Worm (Caenorhabditis elegans) whole organism, young adult: ENCODE measurements around the gene mip-2.

Experiments used
- B0019.2 ChIP-seq: fragments of 200-800 bp; sonication (Bioruptor generic); conservative IDR thresholded peaks from 2 replicates; pipeline ENCODE4 v1.3.6; 2022; ENCODE audit warnings: missing genetic modification reagents, missing genetic modification characterization, missing compliant biosample characterization
- B0336.3 ChIP-seq: fragments of 200-800 bp; sonication (Bioruptor generic); IDR thresholded peaks from 2 replicates; pipeline ENCODE4 v1.3.6; 2022; ENCODE audit warnings: missing genetic modification characterization, missing compliant biosample characterization
- C06A6.2 ChIP-seq: fragments of 200-800 bp; sonication (Bioruptor generic); conservative IDR thresholded peaks from 2 replicates; pipeline ENCODE4 v1.3.6; 2022; ENCODE audit warnings: missing genetic modification characterization, missing compliant biosample characterization
- F10E7.11 ChIP-seq: sonication (generic microtip); optimal IDR thresholded peaks from 2 replicates; lab custom pipeline; 2017; ENCODE audit warnings: mild to moderate bottlenecking, missing genetic modification characterization, moderate library complexity, missing compliant biosample characterization
- F23B12.7 ChIP-seq: sonication (generic microtip); optimal IDR thresholded peaks from 2 replicates; lab custom pipeline; 2017; ENCODE audit warnings: missing genetic modification characterization, mild to moderate bottlenecking, missing compliant biosample characterization, antibody characterized with exemption, moderate library complexity; ENCODE audit not compliant: insufficient read depth
- F37B4.10 ChIP-seq: fragments of 200-800 bp; sonication (Bioruptor generic); IDR thresholded peaks from 2 replicates; pipeline ENCODE4 v1.3.6; 2022; ENCODE audit warnings: missing genetic modification characterization, missing compliant biosample characterization
- F39B2.1 ChIP-seq: fragments of 200-800 bp; sonication (Bioruptor generic); IDR thresholded peaks from 2 replicates; pipeline ENCODE4 v1.3.6; 2022; ENCODE audit warnings: missing genetic modification reagents, missing genetic modification characterization, missing compliant biosample characterization
- F52B5.7 ChIP-seq: sonication (generic microtip); optimal IDR thresholded peaks from 2 replicates; lab custom pipeline; 2016; ENCODE audit warnings: mild to moderate bottlenecking, missing genetic modification characterization, missing compliant biosample characterization
- F57C9.4 ChIP-seq: sonication (generic microtip); optimal IDR thresholded peaks from 2 replicates; lab custom pipeline; 2017; ENCODE audit warnings: mild to moderate bottlenecking, missing genetic modification characterization, missing compliant biosample characterization
- K11D2.4 ChIP-seq: fragments of 200-800 bp; sonication (Bioruptor generic); IDR thresholded peaks from 2 replicates; pipeline ENCODE4 v1.3.6; 2022; ENCODE audit warnings: missing genetic modification reagents, missing genetic modification characterization, missing compliant biosample characterization
- T26A5.8 ChIP-seq: sonication (generic microtip); optimal IDR thresholded peaks from 2 replicates; lab custom pipeline; 2016; ENCODE audit warnings: missing genetic modification characterization, missing compliant biosample characterization
- Y56A3A.18 ChIP-seq: fragments of 200-800 bp; sonication (Bioruptor generic); IDR thresholded peaks from 2 replicates; pipeline ENCODE4 v1.3.6; 2022; ENCODE audit warnings: missing genetic modification reagents, missing genetic modification characterization, missing compliant biosample characterization
- Y79H2A.3 ChIP-seq: fragments of 200-800 bp; sonication (Bioruptor generic); conservative IDR thresholded peaks from 2 replicates; pipeline ENCODE4 v1.3.6; 2022; ENCODE audit warnings: missing genetic modification reagents, missing genetic modification characterization, missing compliant biosample characterization
- attf-5 ChIP-seq: fragments of 200-800 bp; sonication (Bioruptor generic); optimal IDR thresholded peaks from 2 replicates; lab custom pipeline; 2018; ENCODE audit warnings: mild to moderate bottlenecking, missing genetic modification characterization, missing compliant biosample characterization
- ceh-27 ChIP-seq: fragments of 200-800 bp; sonication (Bioruptor generic); optimal IDR thresholded peaks from 2 replicates; lab custom pipeline; 2018; ENCODE audit warnings: mild to moderate bottlenecking, missing genetic modification characterization, moderate library complexity, missing compliant biosample characterization
- ceh-79 ChIP-seq: sonication (generic microtip); optimal IDR thresholded peaks from 2 replicates; lab custom pipeline; 2017; ENCODE audit warnings: mild to moderate bottlenecking, missing genetic modification characterization, missing compliant biosample characterization
- chd-7 ChIP-seq: sonication (generic microtip); optimal IDR thresholded peaks from 2 replicates; lab custom pipeline; 2016; ENCODE audit warnings: mild to moderate bottlenecking, missing genetic modification characterization, moderate library complexity, missing compliant biosample characterization
- egrh-3 ChIP-seq: fragments of 200-800 bp; sonication (Bioruptor generic); IDR thresholded peaks from 2 replicates; pipeline ENCODE4 v1.3.6; 2022; ENCODE audit warnings: missing genetic modification reagents, missing genetic modification characterization, missing compliant biosample characterization
- gei-17 ChIP-seq: fragments of 200-800 bp; sonication (Bioruptor generic); optimal IDR thresholded peaks from 2 replicates; lab custom pipeline; 2018; ENCODE audit warnings: mild to moderate bottlenecking, missing genetic modification characterization, missing compliant biosample characterization
- hlh-12 ChIP-seq: sonication (generic microtip); optimal IDR thresholded peaks from 2 replicates; lab custom pipeline; 2016; ENCODE audit warnings: missing genetic modification characterization, missing compliant biosample characterization
- hsf-1 ChIP-seq: fragments of 200-800 bp; sonication (Bioruptor generic); IDR thresholded peaks from 2 replicates; pipeline ENCODE4 v1.3.6; 2022; ENCODE audit warnings: missing genetic modification reagents, missing genetic modification characterization, missing compliant biosample characterization
- let-526 ChIP-seq: fragments of 200-800 bp; sonication (Bioruptor generic); IDR thresholded peaks from 2 replicates; pipeline ENCODE4 v1.3.6; 2022; ENCODE audit warnings: missing genetic modification reagents, missing genetic modification characterization, missing compliant biosample characterization
- lin-26 ChIP-seq: fragments of 200-800 bp; sonication (Bioruptor generic); IDR thresholded peaks from 2 replicates; pipeline ENCODE4 v1.3.6; 2022; ENCODE audit warnings: missing genetic modification reagents, missing genetic modification characterization, missing compliant biosample characterization
- lin-35 ChIP-seq, 3 experiments: fragments of 150-350 bp in 2 of 3; sonication (generic microtip) in 1 of 3; optimal IDR thresholded peaks; 2 replicates each; lab custom pipeline; 2014 to 2018; ENCODE audit warnings: missing biosample characterization in 3 of 3, missing genetic modification characterization in 3 of 3, missing genetic modification reagents in 3 of 3
- lir-1 ChIP-seq: fragments of 200-800 bp; sonication (Bioruptor generic); conservative IDR thresholded peaks from 2 replicates; pipeline ENCODE4 v1.3.6; 2022; ENCODE audit warnings: missing genetic modification reagents, missing genetic modification characterization, missing compliant biosample characterization
- lsl-1 ChIP-seq: fragments of 200-800 bp; sonication (Bioruptor generic); optimal IDR thresholded peaks from 2 replicates; lab custom pipeline; 2018; ENCODE audit warnings: mild to moderate bottlenecking, missing genetic modification characterization, moderate library complexity, missing compliant biosample characterization
- madf-3 ChIP-seq: fragments of 200-800 bp; sonication (Bioruptor generic); IDR thresholded peaks from 2 replicates; pipeline ENCODE4 v1.3.6; 2022; ENCODE audit warnings: missing genetic modification reagents, missing genetic modification characterization, missing compliant biosample characterization
- madf-6 ChIP-seq: fragments of 200-800 bp; sonication (Bioruptor generic); IDR thresholded peaks from 2 replicates; pipeline ENCODE4 v1.3.6; 2022; ENCODE audit warnings: missing genetic modification reagents, missing genetic modification characterization, missing compliant biosample characterization
- mes-4 ChIP-seq: sonication (generic microtip); optimal IDR thresholded peaks from 2 replicates; lab custom pipeline; 2016; ENCODE audit warnings: missing genotype, missing genetic modification characterization, missing compliant biosample characterization
- nfya-1 ChIP-seq: sonication (generic microtip); optimal IDR thresholded peaks from 2 replicates; lab custom pipeline; 2017; ENCODE audit warnings: antibody characterized with exemption, missing compliant biosample characterization, missing genetic modification characterization, borderline replicate concordance; ENCODE audit not compliant: insufficient read depth
- nfya-2 ChIP-seq: fragments of 200-800 bp; sonication (Bioruptor generic); IDR thresholded peaks from 2 replicates; pipeline ENCODE4 v1.3.6; 2022; ENCODE audit warnings: missing genetic modification reagents, missing genetic modification characterization, missing compliant biosample characterization
- nhr-120 ChIP-seq: fragments of 200-800 bp; sonication (Bioruptor generic); IDR thresholded peaks from 2 replicates; pipeline ENCODE4 v1.3.6; 2022; ENCODE audit warnings: missing genetic modification characterization, missing compliant biosample characterization
- pbrm-1 ChIP-seq: fragments of 200-800 bp; sonication (Bioruptor generic); IDR thresholded peaks from 2 replicates; pipeline ENCODE4 v1.3.6; 2022; ENCODE audit warnings: missing genetic modification reagents, missing genetic modification characterization, missing compliant biosample characterization
- pha-4 ChIP-seq: fragments of 150-350 bp; sonication (generic microtip); optimal IDR thresholded peaks from 2 replicates; lab custom pipeline; 2014; ENCODE audit warnings: missing biosample characterization, missing genetic modification reagents, missing genetic modification characterization
- snpc-3.4 ChIP-seq: sonication (generic microtip); optimal IDR thresholded peaks from 2 replicates; lab custom pipeline; 2017; ENCODE audit warnings: missing genetic modification characterization, mild to moderate bottlenecking, missing compliant biosample characterization, antibody characterized with exemption, moderate library complexity, missing genotype, missing genetic modification reagents
- snpc-4 ChIP-seq, 5 experiments: fragments of 150-350 bp in 1 of 5; sonication (generic microtip) in 4 of 5; optimal IDR thresholded peaks; 2 replicates each; lab custom pipeline; 2014 to 2018; ENCODE audit warnings: missing genetic modification characterization in 5 of 5, missing biosample characterization in 3 of 5, antibody characterized with exemption in 2 of 5, mild to moderate bottlenecking in 2 of 5, missing compliant biosample characterization in 2 of 5, missing genotype in 2 of 5, moderate library complexity in 2 of 5, missing genetic modification reagents in 1 of 5
- tbp1 ChIP-seq: fragments of 200-800 bp; sonication (Bioruptor generic); optimal IDR thresholded peaks from 2 replicates; lab custom pipeline; 2018; ENCODE audit warnings: mild to moderate bottlenecking, missing genetic modification characterization, missing compliant biosample characterization
- tbx-9 ChIP-seq: sonication (generic microtip); optimal IDR thresholded peaks from 2 replicates; lab custom pipeline; 2016; ENCODE audit warnings: borderline replicate concordance, missing genetic modification characterization, inconsistent platforms, missing compliant biosample characterization
- tlf-1 ChIP-seq: fragments of 200-800 bp; sonication (Bioruptor generic); optimal IDR thresholded peaks from 2 replicates; lab custom pipeline; 2018; ENCODE audit warnings: mild to moderate bottlenecking, missing genetic modification characterization, missing compliant biosample characterization
- unc-130 ChIP-seq: sonication (generic microtip); optimal IDR thresholded peaks from 2 replicates; lab custom pipeline; 2016; ENCODE audit warnings: missing genetic modification reagents, missing genetic modification characterization, missing compliant biosample characterization
- unc-62 ChIP-seq: fragments of 150-350 bp; optimal IDR thresholded peaks from 2 replicates; lab custom pipeline; 2014; ENCODE audit warnings: missing biosample characterization, missing genetic modification reagents, missing genetic modification characterization
- zfh-2 ChIP-seq: fragments of 200-800 bp; sonication (Bioruptor generic); conservative IDR thresholded peaks from 2 replicates; pipeline ENCODE4 v1.3.6; 2022; ENCODE audit warnings: missing genetic modification reagents, missing genetic modification characterization, missing compliant biosample characterization
- zim-3 ChIP-seq: sonication (generic microtip); optimal IDR thresholded peaks from 2 replicates; lab custom pipeline; 2017; ENCODE audit warnings: mild to moderate bottlenecking, missing genetic modification characterization, moderate library complexity, missing compliant biosample characterization
- ztf-22 ChIP-seq: fragments of 200-800 bp; sonication (Bioruptor generic); optimal IDR thresholded peaks from 2 replicates; lab custom pipeline; 2018; ENCODE audit warnings: mild to moderate bottlenecking, missing genetic modification characterization, moderate library complexity, missing compliant biosample characterization
- ztf-3 ChIP-seq: fragments of 200-800 bp; sonication (Bioruptor generic); optimal IDR thresholded peaks from 2 replicates; lab custom pipeline; 2018; ENCODE audit warnings: mild to moderate bottlenecking, missing genetic modification characterization, missing compliant biosample characterization

mip-2 gene

DNA sequence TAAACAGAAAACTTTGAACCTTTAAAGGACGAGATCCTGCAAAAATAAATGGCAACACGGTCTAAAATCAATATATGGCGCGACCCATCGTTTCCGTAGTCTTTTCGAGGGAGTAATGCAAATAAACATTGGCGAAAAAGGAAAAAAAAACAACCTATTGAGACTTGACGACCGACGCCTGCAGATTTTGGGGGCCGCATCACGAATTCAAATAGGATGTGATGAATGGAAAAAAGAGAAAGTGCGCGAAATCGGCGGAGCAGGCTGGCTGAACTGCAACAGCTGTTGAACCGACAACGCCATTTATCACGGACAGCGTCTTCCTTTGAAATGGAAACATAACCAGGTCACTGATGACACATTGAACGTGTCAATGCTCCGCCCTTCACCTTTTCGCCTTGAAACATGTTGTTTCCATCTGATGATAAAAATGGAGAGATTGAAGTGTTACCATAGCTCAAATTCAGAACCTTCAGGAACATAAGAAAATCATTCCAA is 13.9 kb downstream of the mip-2 start:
- 0 out of 2 replicates have a peak, but pooled peaks have one; percentile 12 for TF ChIP-seq madf-6 (GFP tag; lab: Robert Waterston, UW)
- no peak for TF ChIP-seq F57C9.4 (tag; lab: Kevin White, UChicago)
- peak; percentile 59 for TF ChIP-seq unc-62 (GFP tag; lab: Kevin White, UChicago)
- peak in 1 of 3 experiments; percentile 9 for TF ChIP-seq lin-35 (GFP tag; optimal IDR thresholded peaks at IDR 0.05; lab: Kevin White, UChicago)
- no peak for TF ChIP-seq Y56A3A.18 (GFP tag; lab: Robert Waterston, UW)
- TF ChIP-seq B0019.2 (GFP tag; lab: Robert Waterston, UW), result 0 out of 2 replicates have a peak, but pooled peaks have one; percentile 12
- TF ChIP-seq madf-3 (GFP tag; lab: Robert Waterston, UW), result 0 out of 2 replicates have a peak, but pooled peaks have one; percentile 50

DNA sequence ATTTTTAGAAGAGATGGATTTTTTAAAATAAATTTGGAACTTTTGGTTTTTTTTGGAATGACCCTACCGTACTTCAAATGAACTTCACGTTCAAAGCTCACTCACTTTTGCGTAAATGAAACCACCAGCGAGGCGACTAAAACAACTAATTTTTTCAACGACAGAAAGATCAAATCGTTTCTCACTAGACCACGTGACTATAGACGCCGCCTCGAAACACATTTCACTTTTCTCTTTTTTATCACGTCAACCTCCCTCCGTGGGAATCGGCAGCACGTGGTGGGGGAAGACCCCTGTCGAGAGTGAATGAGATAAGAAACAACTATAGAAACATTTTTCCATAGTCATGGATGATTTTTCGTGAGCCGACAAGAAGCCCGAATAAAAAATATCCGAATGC is 14.5 kb downstream of the mip-2 start:
- TF ChIP-seq gei-17 (GFP tag; lab: Kevin White, UChicago) (peak; percentile 5), lin-26 (GFP tag; lab: Robert Waterston, UW) (peak; percentile 40), mes-4 (no peak), snpc-4 (GFP tag; optimal IDR thresholded peaks at IDR 0.05; lab: Kevin White, UChicago) (no peak), snpc-4 (tag; optimal IDR thresholded peaks at IDR 0.05; lab: Kevin White, UChicago) (peak in 1 of 4 experiments; percentile 20), lsl-1 (no peak), ztf-3 (GFP tag; lab: Kevin White, UChicago) (no peak), F52B5.7 (tag; lab: Kevin White, UChicago) (no peak), tbx-9 (no peak), zfh-2 (GFP tag; lab: Robert Waterston, UW) (no peak), F10E7.11 (tag; lab: Kevin White, UChicago) (no peak), K11D2.4 (GFP tag; lab: Robert Waterston, UW) (peak; percentile 66; the same call in 1 of the 2 replicates), Y56A3A.18 (GFP tag; lab: Robert Waterston, UW) (no peak; the same call in 1 of the 2 replicates), F39B2.1 (GFP tag; lab: Robert Waterston, UW) (no peak), zim-3 (tag; lab: Kevin White, UChicago) (no peak), nfya-2 (GFP tag; lab: Robert Waterston, UW) (no peak), chd-7 (tag; lab: Kevin White, UChicago) (peak; percentile 77), egrh-3 (no peak; the same call in 1 of the 2 replicates), F37B4.10 (GFP tag; lab: Robert Waterston, UW) (no peak), tbp1 (GFP tag; lab: Kevin White, UChicago) (peak; percentile 49), ceh-27 (GFP tag; lab: Kevin White, UChicago) (no peak), nfya-1 (tag; lab: Kevin White, UChicago) (no peak), nhr-120 (GFP tag; lab: Robert Waterston, UW) (no peak), unc-130 (GFP tag; lab: Kevin White, UChicago) (no peak), pbrm-1 (GFP tag; lab: Robert Waterston, UW) (0 out of 2 replicates have a peak, but pooled peaks have one; percentile 55), F23B12.7 (tag; lab: Kevin White, UChicago) (peak; percentile 51), ceh-79 (tag; lab: Kevin White, UChicago) (no peak), C06A6.2 (no peak), pha-4 (tag; lab: Kevin White, UChicago) (peak; percentile 70), B0336.3 (GFP tag; lab: Robert Waterston, UW) (peak; percentile 29; the same call in 1 of the 2 replicates), attf-5 (no peak), let-526 (GFP tag; lab: Robert Waterston, UW) (peak; percentile 42; the same call in 1 of the 2 replicates), Y79H2A.3 (GFP tag; lab: Robert Waterston, UW) (no peak), lir-1 (GFP tag; lab: Robert Waterston, UW) (no peak), tlf-1 (GFP tag; lab: Kevin White, UChicago) (peak; percentile 64), hsf-1 (GFP tag; lab: Robert Waterston, UW) (0 out of 2 replicates have a peak, but pooled peaks have one; percentile 4), hlh-12 (no peak), ztf-22 (GFP tag; lab: Kevin White, UChicago) (peak; percentile 44), snpc-3.4 (tag; lab: Kevin White, UChicago) (peak; percentile 7), T26A5.8 (tag; lab: Kevin White, UChicago) (no peak)
